Fruit fly (Drosophila melanogaster) whole organism: Measurements from ENCODE around the gene betaCOP.

Source experiments
- CG8478 ChIP-seq: fragments of >200 bp; optimal IDR thresholded peaks from 2 replicates; lab custom pipeline; 2018; ENCODE audit warnings: inconsistent platforms
- Dll ChIP-seq: fragments of >200 bp; optimal IDR thresholded peaks from 2 replicates; lab custom pipeline; 2017
- EcR ChIP-seq, 2 experiments: fragments of >200 bp; optimal IDR thresholded peaks; 2 replicates each; lab custom pipeline; 2017; ENCODE audit warnings: missing biosample characterization in 2 of 2, missing genetic modification characterization in 2 of 2, missing genetic modification reagents in 2 of 2
- pan ChIP-seq: fragments of >200 bp; optimal IDR thresholded peaks from 2 replicates; lab custom pipeline; 2017
- psq ChIP-seq: fragments of >200 bp; optimal IDR thresholded peaks from 2 replicates; lab custom pipeline; 2017
- usp ChIP-seq: fragments of >200 bp; optimal IDR thresholded peaks from 2 replicates; lab custom pipeline; 2017; ENCODE audit warnings: missing biosample characterization, missing genetic modification characterization, mixed read lengths

betaCOP gene

dm6 chrX:18366033-18366850 lies 18.8 kb downstream of the betaCOP start, which contains the start of gene CrebB:
TSS of gene CrebB (plus strand) at chrX:18366357.
- no peak for TF ChIP-seq Dll (lab: Kevin White, UChicago)
- peak; percentile 71 for TF ChIP-seq CG8478

dm6 chrX:18364999-18365398 lies 20.0 kb downstream of the betaCOP start:
- TF ChIP-seq pan (lab: Kevin White, UChicago) (no peak), Dll (lab: Kevin White, UChicago) (no peak), EcR (GFP tag; optimal IDR thresholded peaks at IDR 0.05; lab: Kevin White, UChicago) (no peak), psq (no peak), usp (GFP tag; lab: Kevin White, UChicago) (no peak), CG8478 (no peak)

DNA sequence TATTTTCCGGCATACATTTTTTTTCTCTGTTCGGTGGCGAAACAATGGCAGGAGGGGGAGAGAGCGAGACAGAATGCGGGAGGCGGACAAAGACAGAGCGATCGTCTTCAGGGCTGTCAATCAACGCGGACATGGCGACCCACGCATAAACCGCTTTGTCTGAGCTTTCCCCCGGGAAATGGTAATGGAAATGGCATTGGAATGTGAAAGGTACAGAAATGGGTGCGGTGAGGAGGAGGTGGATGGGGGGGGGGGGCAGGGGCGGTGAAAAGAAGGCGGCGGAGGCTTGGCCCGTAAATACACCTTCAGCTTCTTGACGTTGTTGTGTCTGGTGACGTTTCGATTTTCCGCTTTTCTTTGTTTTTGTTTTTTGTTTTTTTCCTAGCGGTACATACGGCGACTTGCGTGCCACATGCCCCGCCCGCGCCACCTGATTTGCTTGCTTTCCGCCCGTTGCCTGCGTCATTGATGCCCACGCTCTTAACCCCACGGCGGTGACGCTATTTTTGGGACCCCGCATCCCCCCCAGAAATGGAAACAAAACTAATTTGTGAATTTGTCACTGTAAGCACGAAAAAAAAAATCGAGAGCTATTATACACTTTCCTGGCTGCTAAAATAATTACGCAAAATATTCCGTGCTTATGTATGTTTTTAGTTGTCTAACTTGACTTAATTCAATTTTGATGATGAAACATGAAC lies 20.8 kb downstream of the betaCOP start:
- TF ChIP-seq psq (no peak), pan (lab: Kevin White, UChicago) (no peak), usp (GFP tag; lab: Kevin White, UChicago) (no peak), Dll (lab: Kevin White, UChicago) (no peak), EcR (GFP tag; optimal IDR thresholded peaks at IDR 0.05; lab: Kevin White, UChicago) (no peak), CG8478 (no peak)

DNA sequence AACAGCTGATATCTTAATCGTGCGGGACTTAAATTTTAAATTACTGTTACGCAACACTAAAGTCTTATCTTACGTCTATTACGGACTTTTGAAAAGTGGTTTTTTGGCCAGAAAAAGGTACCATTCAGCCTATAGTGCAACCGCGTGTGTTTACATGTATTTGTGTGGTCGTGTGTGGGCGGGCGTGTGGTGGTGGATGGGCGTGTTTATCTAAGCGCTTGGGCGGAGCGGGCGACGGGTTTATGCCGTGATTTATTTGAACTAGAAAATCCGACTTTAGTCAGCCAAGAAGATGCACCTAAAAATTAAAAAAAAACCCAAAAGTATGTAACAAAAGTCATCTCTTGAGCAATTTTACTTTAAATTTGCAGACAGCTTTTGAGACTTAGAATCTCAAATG lies 21.6 kb downstream of the betaCOP start:
- TF ChIP-seq psq (no peak), CG8478 (no peak), Dll (lab: Kevin White, UChicago) (no peak), usp (GFP tag; lab: Kevin White, UChicago) (no peak), EcR (GFP tag; optimal IDR thresholded peaks at IDR 0.05; lab: Kevin White, UChicago) (no peak), pan (lab: Kevin White, UChicago) (no peak)

DNA sequence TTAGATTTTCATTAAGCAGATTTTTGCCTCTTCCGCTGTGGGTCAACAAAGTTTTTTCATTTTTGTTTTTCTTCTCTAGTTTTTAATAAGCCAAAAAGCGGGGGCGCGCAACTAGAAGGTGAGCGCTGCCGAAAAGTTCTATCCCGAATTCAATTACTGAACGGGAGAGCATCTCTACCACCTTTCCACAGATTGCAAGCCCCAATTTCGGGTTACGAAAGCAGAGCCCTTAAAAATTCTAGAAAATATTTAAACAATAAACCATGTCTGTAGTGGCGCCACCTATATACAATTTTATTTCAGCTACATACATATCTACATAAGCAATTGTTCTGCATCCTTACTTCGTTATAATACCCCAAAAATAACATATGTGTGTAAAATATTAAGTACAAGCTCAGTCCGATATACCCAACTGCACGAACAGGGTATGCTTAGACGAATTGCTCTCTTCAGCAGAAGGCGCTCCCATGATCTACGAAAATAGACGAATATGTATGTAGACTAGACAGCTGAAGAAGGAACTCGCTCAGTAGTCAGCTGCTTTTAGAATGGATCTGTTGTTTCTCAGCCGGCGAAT lies 26.6 kb downstream of the betaCOP start, which contains the start of gene CG6106:
TSS of gene CG6106 (plus strand) at position 530 of the 580 bp plus-strand sequence.
- TF ChIP-seq psq (no peak), pan (lab: Kevin White, UChicago) (no peak)

dm6 chrX:18357756-18358182 lies 27.3 kb downstream of the betaCOP start:
- TF ChIP-seq psq = no peak
- TF ChIP-seq EcR (GFP tag; optimal IDR thresholded peaks at IDR 0.05; lab: Kevin White, UChicago) = no peak
- no peak for TF ChIP-seq CG8478
- no peak for TF ChIP-seq pan (lab: Kevin White, UChicago)
- TF ChIP-seq usp (GFP tag; lab: Kevin White, UChicago) = no peak
- TF ChIP-seq Dll (lab: Kevin White, UChicago) = no peak

- TF ChIP-seq pan (lab: Kevin White, UChicago) (no peak), Dll (lab: Kevin White, UChicago) (no peak), usp (GFP tag; lab: Kevin White, UChicago) (no peak), CG8478 (no peak), psq (no peak), EcR (GFP tag; optimal IDR thresholded peaks at IDR 0.05; lab: Kevin White, UChicago) (no peak)
Measured at dm6 chrX:18356141-18356600, 28.9 kb downstream of the betaCOP start, which contains the start of gene kairos. TSS of gene kairos (minus strand) at chrX:18356191.

dm6 chrX:18350609-18351008 lies 34.4 kb downstream of the betaCOP start:
- no peak for TF ChIP-seq Dll (lab: Kevin White, UChicago)

DNA sequence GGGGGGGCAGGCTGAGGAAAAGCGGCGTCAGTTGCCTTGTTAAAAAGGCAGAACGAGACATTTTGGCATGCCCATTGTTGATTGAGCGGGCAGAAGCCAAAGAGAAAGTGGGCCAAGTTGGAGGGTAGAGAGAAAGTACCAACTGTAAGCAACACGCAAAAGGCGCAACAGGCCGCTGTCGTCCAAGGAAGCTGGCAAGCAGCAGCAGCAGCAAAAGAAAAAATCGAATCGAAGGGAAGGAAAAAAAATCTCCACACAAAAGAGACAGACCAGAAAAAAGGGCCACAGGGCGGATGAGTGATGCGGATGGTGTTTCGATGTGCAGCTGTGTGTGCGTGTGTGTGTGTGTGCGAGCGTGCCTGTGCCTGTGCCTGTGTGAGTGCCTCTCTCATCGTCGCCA lies 37.4 kb downstream of the betaCOP start:
- TF ChIP-seq pan (lab: Kevin White, UChicago) (no peak), Dll (lab: Kevin White, UChicago) (no peak), usp (GFP tag; lab: Kevin White, UChicago) (no peak), psq (no peak), CG8478 (no peak), EcR (GFP tag; optimal IDR thresholded peaks at IDR 0.05; lab: Kevin White, UChicago) (no peak)

DNA sequence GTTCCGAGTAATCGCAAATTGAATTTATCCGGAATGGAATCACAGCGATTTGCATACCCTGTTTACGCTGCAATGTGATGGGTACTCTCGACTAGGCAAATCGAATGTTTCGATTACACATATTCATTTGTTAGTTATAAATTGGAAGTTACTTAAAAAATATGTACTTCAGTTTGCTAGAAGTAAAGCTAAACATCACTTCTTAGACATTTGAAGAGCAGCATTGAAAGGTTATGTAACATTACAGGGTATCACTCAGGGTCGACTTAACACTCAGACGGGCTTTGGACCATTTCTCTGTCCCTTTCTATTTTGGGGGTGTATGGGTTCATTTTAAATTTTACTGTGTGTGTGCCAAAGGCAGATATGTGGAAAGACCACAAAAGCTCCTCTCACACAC lies 44.0 kb downstream of the betaCOP start:
- TF ChIP-seq usp (GFP tag; lab: Kevin White, UChicago) (no peak), CG8478 (no peak)
